Fruit fly (Drosophila melanogaster) whole organism: ENCODE results near the gene CG32407.

Experiments
- CG8478 ChIP-seq: fragments of >200 bp; optimal IDR thresholded peaks from 2 replicates; lab custom pipeline; 2018; ENCODE audit warnings: inconsistent platforms
- Dll ChIP-seq: fragments of >200 bp; optimal IDR thresholded peaks from 2 replicates; lab custom pipeline; 2017
- EcR ChIP-seq, 2 experiments: fragments of >200 bp; optimal IDR thresholded peaks; 2 replicates each; lab custom pipeline; 2017; ENCODE audit warnings: missing biosample characterization in 2 of 2, missing genetic modification characterization in 2 of 2, missing genetic modification reagents in 2 of 2
- pan ChIP-seq: fragments of >200 bp; optimal IDR thresholded peaks from 2 replicates; lab custom pipeline; 2017
- psq ChIP-seq: fragments of >200 bp; optimal IDR thresholded peaks from 2 replicates; lab custom pipeline; 2017
- usp ChIP-seq: fragments of >200 bp; optimal IDR thresholded peaks from 2 replicates; lab custom pipeline; 2017; ENCODE audit warnings: missing biosample characterization, missing genetic modification characterization, mixed read lengths

The CG32407 gene

DNA sequence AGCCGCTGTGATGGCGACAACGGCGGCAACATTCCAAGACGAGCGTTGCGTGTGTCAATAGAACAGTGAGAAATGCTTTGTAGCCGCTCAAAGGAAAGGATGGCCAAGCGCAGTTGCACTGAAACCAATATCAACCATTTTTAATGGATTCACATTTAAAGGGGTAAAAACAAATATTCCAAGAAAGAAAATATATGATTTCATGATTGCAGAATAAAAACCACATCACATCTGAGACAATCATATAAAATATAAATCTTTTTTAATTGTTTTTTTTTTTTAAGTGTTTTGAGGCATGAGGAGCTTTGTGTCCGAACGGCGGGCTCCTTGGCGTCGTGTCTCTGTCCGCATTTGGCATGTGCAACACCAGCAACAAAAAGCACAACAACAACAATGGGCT is 19.2 kb downstream of the CG32407 start:
- TF ChIP-seq psq: no peak
- TF ChIP-seq Dll: no peak
- TF ChIP-seq CG8478 (lab: Kevin White, UChicago): no peak
- TF ChIP-seq usp (GFP tag; lab: Kevin White, UChicago): no peak
- TF ChIP-seq pan (lab: Kevin White, UChicago): no peak
- no peak for TF ChIP-seq EcR (GFP tag; optimal IDR thresholded peaks at IDR 0.05; lab: Kevin White, UChicago)

DNA sequence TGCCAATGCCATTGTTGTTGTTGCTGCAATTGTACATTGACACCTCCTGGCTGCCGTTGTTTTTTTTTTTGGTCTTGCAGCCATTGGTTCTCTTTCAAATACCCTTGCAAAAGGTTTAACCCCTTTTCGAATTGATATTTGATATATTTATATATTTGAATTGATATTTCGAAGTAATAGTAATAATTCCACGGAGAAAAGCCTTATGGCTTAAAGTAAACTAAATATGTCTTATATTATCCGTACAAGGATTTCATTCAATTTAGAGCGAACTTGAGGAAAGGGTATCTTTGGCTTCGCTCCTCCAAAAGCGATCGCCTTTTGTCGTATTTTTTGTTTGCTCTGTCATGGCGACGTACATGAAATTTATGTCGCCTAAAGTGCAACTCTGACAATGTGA is 19.7 kb downstream of the CG32407 start:
- TF ChIP-seq Dll (no peak), CG8478 (lab: Kevin White, UChicago) (no peak)

DNA sequence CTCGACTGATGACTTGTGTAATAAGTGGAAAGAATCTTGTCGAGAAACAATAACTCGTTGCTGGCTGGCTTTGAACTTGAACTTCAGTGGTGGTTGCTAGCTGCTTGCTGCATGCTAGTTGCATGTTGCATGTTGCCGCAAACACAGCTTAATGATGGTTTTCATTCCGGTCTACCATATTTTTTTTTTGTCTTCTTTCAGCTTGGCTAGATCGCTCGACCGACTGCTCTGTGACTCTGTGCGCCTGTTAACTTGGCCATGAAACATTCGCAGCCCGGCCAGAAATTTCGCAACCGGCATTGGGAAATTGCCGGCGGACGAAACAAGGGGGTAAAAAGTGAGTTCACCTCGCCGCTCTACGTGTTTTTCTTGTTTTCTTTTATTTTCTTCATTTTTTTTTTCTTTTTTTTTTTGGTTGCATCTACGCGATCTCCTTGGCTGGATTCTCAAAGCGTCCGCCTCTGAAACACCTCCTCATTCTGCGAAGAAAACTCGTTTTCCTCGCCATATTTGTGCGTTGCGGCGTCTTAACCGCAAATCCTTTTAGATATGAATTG is 21.6 kb downstream of the CG32407 start:
- TF ChIP-seq usp (GFP tag; lab: Kevin White, UChicago) (no peak), pan (lab: Kevin White, UChicago) (no peak), Dll (no peak), psq (no peak), EcR (GFP tag; optimal IDR thresholded peaks at IDR 0.05; lab: Kevin White, UChicago) (no peak), CG8478 (lab: Kevin White, UChicago) (no peak)

DNA sequence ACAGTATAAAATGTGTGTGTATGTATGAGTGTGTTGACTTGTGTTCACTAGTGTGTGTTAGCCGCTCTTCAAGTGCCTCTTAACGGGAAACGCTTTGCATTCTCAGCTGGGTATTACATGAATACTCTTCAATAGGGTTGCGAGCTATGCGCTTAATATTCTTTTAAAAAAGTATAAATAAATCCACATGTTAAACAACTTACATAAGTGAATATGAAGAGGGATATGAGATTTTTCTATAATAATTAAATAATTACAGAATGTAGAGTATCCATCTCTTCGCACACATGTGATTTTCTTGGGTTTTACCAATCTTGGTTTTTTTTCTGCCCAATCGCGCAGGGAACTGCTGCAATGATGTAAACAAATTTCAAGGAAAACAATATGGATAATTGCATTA is 23.7 kb downstream of the CG32407 start:
- TF ChIP-seq Dll (no peak), usp (GFP tag; lab: Kevin White, UChicago) (no peak), psq (no peak), CG8478 (lab: Kevin White, UChicago) (no peak), EcR (GFP tag; optimal IDR thresholded peaks at IDR 0.05; lab: Kevin White, UChicago) (no peak)

DNA sequence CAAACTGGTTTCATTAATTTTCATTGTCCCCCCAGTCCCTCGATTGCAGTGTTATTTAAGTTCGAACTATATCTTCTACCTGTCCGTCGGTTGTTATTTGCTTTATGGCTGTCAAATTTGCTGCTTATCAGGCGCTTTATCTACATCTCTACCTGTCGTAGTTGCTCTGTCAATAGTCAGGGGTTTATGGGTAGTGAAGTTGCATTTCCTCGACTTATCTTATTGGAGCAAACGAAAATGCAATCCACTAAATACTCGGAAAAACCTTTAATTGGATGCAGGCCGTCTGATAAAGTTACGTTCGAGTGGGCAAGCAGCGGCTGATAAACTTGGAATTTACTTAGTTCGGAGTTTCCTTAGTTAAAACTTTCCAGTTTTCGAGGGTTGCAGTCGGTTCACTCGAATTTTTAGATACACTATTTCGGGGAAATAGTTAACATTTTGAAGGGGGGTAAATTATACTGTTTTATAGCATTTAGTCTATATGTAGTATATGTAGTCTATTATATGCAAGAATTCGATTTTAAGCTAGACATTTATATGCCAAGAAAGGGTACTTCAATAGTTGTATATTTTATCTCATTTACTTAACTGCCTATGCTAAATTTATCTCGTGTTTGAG is 25.4 kb downstream of the CG32407 start:
- TF ChIP-seq pan (lab: Kevin White, UChicago) (no peak), EcR (GFP tag; optimal IDR thresholded peaks at IDR 0.05; lab: Kevin White, UChicago) (no peak), psq (no peak), Dll (no peak), CG8478 (lab: Kevin White, UChicago) (no peak), usp (GFP tag; lab: Kevin White, UChicago) (no peak)

DNA sequence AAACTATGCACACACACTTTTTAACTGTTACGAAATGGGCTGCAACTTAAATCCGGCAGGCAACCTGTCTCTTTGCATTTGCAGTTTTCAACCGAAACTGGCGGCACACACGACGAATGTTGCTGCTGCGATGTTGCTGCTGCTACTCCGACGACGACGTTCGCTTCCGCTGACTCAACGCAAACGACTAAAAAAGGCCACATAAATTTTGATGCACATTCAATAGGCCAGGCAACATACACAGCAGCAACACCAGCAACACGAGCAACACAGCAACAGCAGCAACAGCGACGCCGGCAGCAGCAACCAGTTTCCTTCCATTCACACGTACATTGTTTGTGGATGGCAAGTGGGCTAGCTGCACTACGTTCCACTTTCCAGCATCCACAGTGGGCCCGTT is 28.6 kb downstream of the CG32407 start, which contains the start of gene Egfrap:
TSS of gene Egfrap (minus strand) at position 192 of the 400 bp plus-strand sequence.
- TF ChIP-seq Dll (no peak), EcR (GFP tag; optimal IDR thresholded peaks at IDR 0.05; lab: Kevin White, UChicago) (no peak), pan (lab: Kevin White, UChicago) (no peak), usp (GFP tag; lab: Kevin White, UChicago) (no peak), CG8478 (lab: Kevin White, UChicago) (no peak), psq (no peak)

DNA sequence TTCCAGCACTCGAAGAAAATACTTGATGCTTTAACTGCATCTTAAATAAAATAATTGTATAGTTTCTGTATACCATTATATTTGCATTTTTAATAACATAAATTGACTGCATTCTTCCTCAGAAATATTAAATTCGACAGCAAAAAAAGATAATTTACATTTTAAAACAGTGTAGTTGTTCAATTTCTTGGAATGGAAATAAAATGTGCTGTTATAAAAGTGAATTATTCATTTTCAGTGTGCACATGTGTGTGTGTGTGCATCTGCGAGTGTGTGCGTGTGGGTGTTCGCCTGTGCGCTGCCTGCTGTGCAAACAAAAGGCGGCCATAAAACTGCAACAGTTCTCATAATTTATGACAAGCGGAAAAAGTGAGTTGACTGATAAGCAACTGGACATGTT is 30.3 kb downstream of the CG32407 start:
- TF ChIP-seq CG8478 (lab: Kevin White, UChicago) (no peak), Dll (no peak), usp (GFP tag; lab: Kevin White, UChicago) (no peak), EcR (GFP tag; optimal IDR thresholded peaks at IDR 0.05; lab: Kevin White, UChicago) (no peak), pan (lab: Kevin White, UChicago) (no peak), psq (no peak)

DNA sequence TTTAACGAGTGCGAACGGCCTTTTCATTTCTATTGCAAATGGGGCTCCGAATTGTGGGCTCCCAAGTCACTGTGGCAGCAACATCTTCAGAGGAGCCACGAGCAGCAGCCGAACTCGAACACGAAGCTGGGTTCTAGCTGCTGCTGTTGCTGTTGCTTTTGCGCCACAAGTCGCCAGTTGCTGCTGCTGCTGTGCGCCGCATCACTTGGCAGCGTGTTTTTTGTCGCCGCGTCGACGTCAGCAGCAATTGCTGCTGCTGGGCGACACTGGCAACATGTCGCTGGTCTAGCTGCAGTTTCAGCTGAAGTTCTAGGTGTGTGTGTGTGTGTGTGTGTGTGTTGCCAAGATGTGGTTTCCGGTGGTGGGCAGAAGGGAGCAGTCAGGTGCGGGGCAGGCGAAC is 30.7 kb downstream of the CG32407 start:
- no peak for TF ChIP-seq usp (GFP tag; lab: Kevin White, UChicago)
- TF ChIP-seq CG8478 (lab: Kevin White, UChicago): no peak
- no peak for TF ChIP-seq Dll
- no peak for TF ChIP-seq psq
- TF ChIP-seq pan (lab: Kevin White, UChicago): no peak
- no peak for TF ChIP-seq EcR (GFP tag; optimal IDR thresholded peaks at IDR 0.05; lab: Kevin White, UChicago)

DNA sequence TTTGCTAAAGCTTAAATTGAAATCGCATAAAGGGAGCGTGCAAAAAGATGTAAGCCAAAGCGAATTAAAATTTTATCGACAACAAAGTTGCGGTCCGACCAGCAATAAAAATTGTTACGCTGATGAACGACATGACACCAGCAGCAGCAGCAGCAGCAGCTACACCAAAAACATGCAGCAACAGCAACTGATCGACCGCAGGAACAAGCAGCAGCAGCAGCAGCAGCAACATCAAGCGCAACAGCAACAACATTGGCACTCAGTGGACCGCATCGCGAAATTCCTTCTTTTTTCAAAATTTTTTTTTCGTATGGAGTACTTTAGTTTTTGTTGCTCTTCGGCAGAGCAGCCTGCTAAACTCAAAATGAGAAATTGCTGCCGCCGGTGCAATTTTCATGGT is 33.1 kb downstream of the CG32407 start:
- TF ChIP-seq usp (GFP tag; lab: Kevin White, UChicago): no peak
- TF ChIP-seq Dll: no peak
- no peak for TF ChIP-seq EcR (GFP tag; optimal IDR thresholded peaks at IDR 0.05; lab: Kevin White, UChicago)
- no peak for TF ChIP-seq pan (lab: Kevin White, UChicago)
- TF ChIP-seq psq: no peak
- TF ChIP-seq CG8478 (lab: Kevin White, UChicago): no peak

DNA sequence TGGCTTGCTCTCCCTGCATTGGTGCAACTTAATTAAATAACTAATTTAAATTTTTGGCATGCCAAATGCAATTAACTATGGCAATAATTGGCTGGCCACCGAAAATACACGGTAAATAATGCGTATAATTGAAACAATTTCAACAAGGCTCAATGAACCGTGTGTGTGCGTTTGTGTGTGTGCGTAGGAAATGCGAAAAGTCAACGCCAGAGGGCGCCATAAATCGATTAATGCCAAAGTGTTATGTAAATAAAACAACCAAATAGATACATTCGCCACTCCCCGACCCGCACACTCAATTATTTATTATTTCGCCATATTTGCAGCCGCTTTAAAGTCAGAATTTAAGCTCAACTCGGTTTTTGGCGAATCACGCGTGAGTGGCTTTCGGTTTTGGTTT is 35.3 kb downstream of the CG32407 start:
- TF ChIP-seq pan (lab: Kevin White, UChicago) (no peak), psq (no peak), Dll (no peak), CG8478 (lab: Kevin White, UChicago) (no peak), EcR (GFP tag; optimal IDR thresholded peaks at IDR 0.05; lab: Kevin White, UChicago) (no peak), usp (GFP tag; lab: Kevin White, UChicago) (no peak)

DNA sequence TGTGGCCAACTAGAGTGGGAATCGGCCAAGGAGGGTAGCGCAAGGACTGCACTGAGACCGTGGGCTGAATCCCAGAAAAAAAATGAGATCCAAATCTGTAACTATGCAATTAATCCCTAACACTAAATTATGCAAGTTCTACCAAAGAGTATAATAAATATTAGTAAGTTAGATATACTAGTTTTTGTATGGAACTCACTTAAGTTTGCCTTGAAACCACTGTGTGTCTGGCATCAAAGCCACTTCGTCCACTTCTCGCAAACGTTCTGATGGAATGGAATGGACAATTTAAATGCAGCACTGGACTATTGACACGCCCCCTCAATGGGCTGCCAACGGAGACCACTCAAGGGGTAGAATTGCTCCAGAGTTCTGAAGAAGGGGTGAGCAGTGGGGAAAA is 36.3 kb downstream of the CG32407 start:
- TF ChIP-seq CG8478 (lab: Kevin White, UChicago): no peak
- TF ChIP-seq pan (lab: Kevin White, UChicago): no peak
- no peak for TF ChIP-seq EcR (GFP tag; optimal IDR thresholded peaks at IDR 0.05; lab: Kevin White, UChicago)
- TF ChIP-seq usp (GFP tag; lab: Kevin White, UChicago): no peak
- TF ChIP-seq psq: no peak
- no peak for TF ChIP-seq Dll

DNA sequence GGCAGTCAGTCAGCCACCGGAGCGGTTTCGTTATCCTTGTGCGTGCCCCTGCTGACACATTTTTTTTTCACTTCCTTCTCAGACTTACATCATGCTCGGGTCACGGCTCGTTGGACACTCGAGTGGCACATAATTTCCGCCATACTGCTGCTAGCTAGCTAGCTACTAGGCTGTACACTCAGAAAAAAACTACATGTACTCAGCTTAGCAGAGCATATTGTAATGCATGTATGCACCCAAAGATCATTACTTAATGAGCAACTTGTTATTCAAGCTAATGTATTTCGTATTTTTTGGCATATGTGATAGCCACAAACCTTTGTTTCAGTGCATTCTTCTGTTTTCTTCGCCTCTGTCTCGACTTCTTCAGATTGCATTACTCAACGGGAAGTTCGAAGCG is 42.5 kb downstream of the CG32407 start:
- no peak for TF ChIP-seq pan (lab: Kevin White, UChicago)
- no peak for TF ChIP-seq CG8478 (lab: Kevin White, UChicago)
- no peak for TF ChIP-seq usp (GFP tag; lab: Kevin White, UChicago)
- TF ChIP-seq EcR (GFP tag; optimal IDR thresholded peaks at IDR 0.05; lab: Kevin White, UChicago): no peak
- TF ChIP-seq Dll: no peak
